Worm (Caenorhabditis elegans) whole organism, L1 larva: ENCODE results near the gene F13B12.1.

Experiments used
- C04F5.9 ChIP-seq: sonication (generic microtip); optimal IDR thresholded peaks from 2 replicates; lab custom pipeline; 2016; ENCODE audit warnings: missing genetic modification characterization, missing compliant biosample characterization
- C16A3.4 ChIP-seq: fragments of 150-350 bp; optimal IDR thresholded peaks from 2 replicates; lab custom pipeline; 2014; ENCODE audit warnings: missing biosample characterization, missing genetic modification characterization
- F16B12.6 ChIP-seq: fragments of 150-350 bp; optimal IDR thresholded peaks from 2 replicates; lab custom pipeline; 2014; ENCODE audit warnings: missing biosample characterization, missing genetic modification characterization
- ama-1 ChIP-seq: fragments of 150-350 bp; optimal IDR thresholded peaks from 2 replicates; lab custom pipeline; 2014
- ceh-63 ChIP-seq: fragments of 200-800 bp; sonication (Bioruptor generic); optimal IDR thresholded peaks from 2 replicates; lab custom pipeline; 2018; ENCODE audit warnings: mild to moderate bottlenecking, missing genetic modification characterization, missing compliant biosample characterization
- ceh-8 ChIP-seq: fragments of 200-800 bp; sonication (Bioruptor generic); optimal IDR thresholded peaks from 2 replicates; lab custom pipeline; 2018; ENCODE audit warnings: mild to moderate bottlenecking, missing genetic modification characterization, moderate library complexity, missing compliant biosample characterization
- ceh-82 ChIP-seq, 3 experiments: fragments of 150-350 bp in 1 of 3; sonication (generic microtip) in 2 of 3; optimal IDR thresholded peaks; 2 replicates each; lab custom pipeline; 2014 to 2017; ENCODE audit warnings: missing biosample characterization in 3 of 3, missing genetic modification characterization in 3 of 3
- ceh-90 ChIP-seq: sonication (generic microtip); optimal IDR thresholded peaks from 2 replicates; lab custom pipeline; 2016; ENCODE audit warnings: missing genetic modification characterization, missing compliant biosample characterization
- dsc-1 ChIP-seq: sonication (generic microtip); optimal IDR thresholded peaks from 2 replicates; lab custom pipeline; 2016; ENCODE audit warnings: mild to moderate bottlenecking, missing genetic modification characterization, missing compliant biosample characterization
- efl-1 ChIP-seq, 4 experiments: fragments of 150-350 bp; optimal IDR thresholded peaks in 3 of 4; peaks in 1 of 4; 1 replicate in 1 of 4; 2 replicates in 3 of 4; lab custom pipeline; 2014; ENCODE audit warnings: missing biosample characterization in 2 of 4, missing genetic modification characterization in 2 of 4, missing genetic modification reagents in 2 of 4
- efl-3 ChIP-seq: fragments of 200-800 bp; sonication (Bioruptor generic); optimal IDR thresholded peaks from 2 replicates; lab custom pipeline; 2018; ENCODE audit warnings: mild to moderate bottlenecking, missing genetic modification characterization, missing compliant biosample characterization
- egl-13 ChIP-seq: sonication (generic microtip); optimal IDR thresholded peaks from 2 replicates; lab custom pipeline; 2016; ENCODE audit warnings: missing genotype, missing genetic modification reagents, missing genetic modification characterization, missing compliant biosample characterization
- egl-27 ChIP-seq, 2 experiments: fragments of 150-350 bp in 1 of 2; sonication (generic microtip); optimal IDR thresholded peaks; 3 replicates each; lab custom pipeline; 2017 to 2018; ENCODE audit warnings: missing biosample characterization in 2 of 2, missing genetic modification characterization in 2 of 2, missing genetic modification reagents in 2 of 2
- elt-2 ChIP-seq: sonication (generic microtip); optimal IDR thresholded peaks from 2 replicates; lab custom pipeline; 2016; ENCODE audit warnings: missing genetic modification characterization, mild to moderate bottlenecking, inconsistent platforms, missing compliant biosample characterization, missing genetic modification reagents
- elt-3 ChIP-seq, 6 experiments: fragments of 150-350 bp in 1 of 6; sonication (generic microtip); optimal IDR thresholded peaks; 2 replicates each; lab custom pipeline; 2017 to 2018; ENCODE audit warnings: missing biosample characterization in 6 of 6, missing genetic modification characterization in 6 of 6, inconsistent platforms in 1 of 6
- ets-5 ChIP-seq: fragments of 200-800 bp; sonication (Bioruptor generic); IDR thresholded peaks from 2 replicates; pipeline ENCODE4 v1.3.6; 2022; ENCODE audit warnings: missing genetic modification characterization, missing compliant biosample characterization
- fkh-8 ChIP-seq: sonication (generic microtip); optimal IDR thresholded peaks from 2 replicates; lab custom pipeline; 2016; ENCODE audit warnings: mild to moderate bottlenecking, missing genetic modification characterization, missing compliant biosample characterization
- fos-1 ChIP-seq: fragments of 150-350 bp; optimal IDR thresholded peaks from 2 replicates; lab custom pipeline; 2014; ENCODE audit warnings: missing biosample characterization, missing genetic modification characterization
- grh-1 ChIP-seq: fragments of 200-800 bp; sonication (Bioruptor generic); IDR thresholded peaks from 2 replicates; pipeline ENCODE4 v1.3.6; 2022; ENCODE audit warnings: missing genetic modification reagents, missing genetic modification characterization, missing compliant biosample characterization
- irx-1 ChIP-seq: sonication (generic microtip); optimal IDR thresholded peaks from 2 replicates; lab custom pipeline; 2016; ENCODE audit warnings: missing genetic modification characterization, missing compliant biosample characterization
- isw-1 ChIP-seq: fragments of 200-800 bp; sonication (Bioruptor generic); IDR thresholded peaks from 2 replicates; pipeline ENCODE4 v1.3.6; 2022; ENCODE audit warnings: missing genetic modification characterization, missing compliant biosample characterization
- lin-14 ChIP-seq: fragments of 200-800 bp; sonication (Bioruptor generic); optimal IDR thresholded peaks from 2 replicates; lab custom pipeline; 2018; ENCODE audit warnings: mild to moderate bottlenecking, missing genetic modification characterization, moderate library complexity, missing compliant biosample characterization
- lin-15B ChIP-seq: fragments of 150-350 bp; sonication (generic microtip); optimal IDR thresholded peaks from 3 replicates; lab custom pipeline; 2014; ENCODE audit warnings: missing biosample characterization, missing genetic modification characterization
- lin-35 ChIP-seq, 2 experiments: fragments of 150-350 bp; optimal IDR thresholded peaks; 2 replicates each; lab custom pipeline; 2014; ENCODE audit warnings: missing biosample characterization in 2 of 2, missing genetic modification characterization in 2 of 2, missing genetic modification reagents in 2 of 2
- lin-39 ChIP-seq: fragments of 150-350 bp; optimal IDR thresholded peaks from 2 replicates; lab custom pipeline; 2014; ENCODE audit warnings: missing biosample characterization, missing genetic modification reagents, missing genetic modification characterization
- lir-3 ChIP-seq: sonication (generic microtip); optimal IDR thresholded peaks from 2 replicates; lab custom pipeline; 2016; ENCODE audit warnings: mild to moderate bottlenecking, missing genetic modification characterization, moderate library complexity, missing compliant biosample characterization; ENCODE audit not compliant: poor library complexity
- lsy-2 ChIP-seq, 2 experiments: fragments of 150-350 bp; optimal IDR thresholded peaks; 2 replicates each; lab custom pipeline; 2014; ENCODE audit warnings: missing biosample characterization in 2 of 2, missing genetic modification characterization in 2 of 2
- mep-1 ChIP-seq: fragments of 150-350 bp; optimal IDR thresholded peaks from 2 replicates; lab custom pipeline; 2014; ENCODE audit warnings: missing biosample characterization, missing genetic modification characterization
- nhr-20 ChIP-seq: sonication (generic microtip); optimal IDR thresholded peaks from 2 replicates; lab custom pipeline; 2016; ENCODE audit warnings: mild to moderate bottlenecking, missing genetic modification characterization, missing compliant biosample characterization
- nhr-28 ChIP-seq: fragments of 150-350 bp; optimal IDR thresholded peaks from 2 replicates; lab custom pipeline; 2014; ENCODE audit warnings: missing biosample characterization, missing genetic modification characterization
- nhr-47 ChIP-seq: sonication (generic microtip); optimal IDR thresholded peaks from 2 replicates; lab custom pipeline; 2016; ENCODE audit warnings: mild to moderate bottlenecking, missing genetic modification characterization, moderate library complexity, missing compliant biosample characterization
- nhr-71 ChIP-seq: sonication (generic microtip); optimal IDR thresholded peaks from 2 replicates; lab custom pipeline; 2016; ENCODE audit warnings: mild to moderate bottlenecking, missing genetic modification characterization, moderate library complexity, missing compliant biosample characterization
- nhr-77 ChIP-seq: fragments of 150-350 bp; optimal IDR thresholded peaks from 2 replicates; lab custom pipeline; 2014; ENCODE audit warnings: missing biosample characterization, missing genetic modification characterization
- nhr-85 ChIP-seq: sonication (generic microtip); peaks from one replicate; lab custom pipeline; 2016; ENCODE audit warnings: missing genetic modification characterization, inconsistent platforms, missing compliant biosample characterization
- nhr-90 ChIP-seq: sonication (generic microtip); optimal IDR thresholded peaks from 2 replicates; lab custom pipeline; 2016; ENCODE audit warnings: mild to moderate bottlenecking, missing genetic modification characterization, missing compliant biosample characterization; ENCODE audit not compliant: poor library complexity
- pax-3 ChIP-seq: fragments of 200-800 bp; sonication (Bioruptor generic); optimal IDR thresholded peaks from 2 replicates; lab custom pipeline; 2018; ENCODE audit warnings: mild to moderate bottlenecking, missing genetic modification characterization, moderate library complexity, missing compliant biosample characterization
- pqm-1 ChIP-seq: sonication (generic microtip); optimal IDR thresholded peaks from 3 replicates; lab custom pipeline; 2017; ENCODE audit warnings: missing biosample characterization, missing genetic modification characterization
- rnt-1 ChIP-seq: sonication (generic microtip); optimal IDR thresholded peaks from 2 replicates; lab custom pipeline; 2016; ENCODE audit warnings: mild to moderate bottlenecking, missing genetic modification characterization, moderate library complexity, missing compliant biosample characterization
- snpc-4 ChIP-seq: fragments of 150-350 bp; optimal IDR thresholded peaks from 2 replicates; lab custom pipeline; 2014; ENCODE audit warnings: missing biosample characterization, missing genetic modification characterization
- snu-23 ChIP-seq: sonication (generic microtip); optimal IDR thresholded peaks from 2 replicates; lab custom pipeline; 2016; ENCODE audit warnings: missing genetic modification characterization, missing compliant biosample characterization
- sptf-1 ChIP-seq: fragments of 150-350 bp; optimal IDR thresholded peaks from 2 replicates; lab custom pipeline; 2014; ENCODE audit warnings: missing biosample characterization, missing genetic modification characterization
- swsn-7 ChIP-seq: sonication (generic microtip); optimal IDR thresholded peaks from 2 replicates; lab custom pipeline; 2016; ENCODE audit warnings: missing genetic modification characterization, missing compliant biosample characterization
- tbx-2 ChIP-seq: sonication (generic microtip); optimal IDR thresholded peaks from 2 replicates; lab custom pipeline; 2016; ENCODE audit warnings: missing genetic modification characterization, missing compliant biosample characterization
- tlp-1 ChIP-seq: fragments of 150-350 bp; optimal IDR thresholded peaks from 2 replicates; lab custom pipeline; 2014; ENCODE audit warnings: missing biosample characterization, missing genetic modification characterization
- unc-62 ChIP-seq: fragments of 150-350 bp; optimal IDR thresholded peaks from 2 replicates; lab custom pipeline; 2014; ENCODE audit warnings: missing biosample characterization, missing genetic modification reagents, missing genetic modification characterization
- vab-15 ChIP-seq: sonication (generic microtip); optimal IDR thresholded peaks from 2 replicates; lab custom pipeline; 2017; ENCODE audit warnings: missing genotype, mild to moderate bottlenecking, missing genetic modification characterization, missing compliant biosample characterization
- xbp-1 ChIP-seq: sonication (generic microtip); optimal IDR thresholded peaks from 2 replicates; lab custom pipeline; 2016; ENCODE audit warnings: missing genetic modification characterization, missing compliant biosample characterization

Gene F13B12.1

ce11 chrIV:10373772-10374288 is 50.6 kb downstream of the F13B12.1 start, which contains the start of gene mpz-5 (continued):
- no peak for TF ChIP-seq sptf-1
- TF ChIP-seq vab-15 (tag; lab: Kevin White, UChicago), result no peak
- TF ChIP-seq tlp-1 (tag; lab: Kevin White, UChicago), result no peak
- peak; percentile 10; the same call in 1 of the 2 replicates for TF ChIP-seq grh-1 (GFP tag; lab: Robert Waterston, UW)
- TF ChIP-seq tbx-2 (tag; lab: Kevin White, UChicago), result peak; percentile 83
- no peak for TF ChIP-seq efl-3
- TF ChIP-seq ceh-8 (GFP tag; lab: Kevin White, UChicago), result peak; percentile 7
- TF ChIP-seq lin-39 (tag; lab: Kevin White, UChicago), result peak; percentile 46
- TF ChIP-seq mep-1 (tag; lab: Kevin White, UChicago), result peak; percentile 96
- TF ChIP-seq F16B12.6 (tag; lab: Kevin White, UChicago), result peak; percentile 43
- peak; percentile 79 for TF ChIP-seq nhr-20 (tag; lab: Kevin White, UChicago)
- peak; percentile 82 to 83 for TF ChIP-seq lsy-2 (tag; optimal IDR thresholded peaks at IDR 0.05; lab: Kevin White, UChicago)
- no peak for TF ChIP-seq pqm-1 (tag; lab: Kevin White, UChicago)
- peak; percentile 47 for TF ChIP-seq elt-2 (tag; lab: Kevin White, UChicago)
- TF ChIP-seq pax-3, result no peak
- peak; percentile 75 to 80 for TF ChIP-seq lin-35 (GFP tag; optimal IDR thresholded peaks at IDR 0.05; lab: Kevin White, UChicago)
- peak; percentile 75 for TF ChIP-seq nhr-90 (tag; lab: Kevin White, UChicago)
- TF ChIP-seq ceh-90 (tag; lab: Kevin White, UChicago), result no peak
- no peak for TF ChIP-seq ceh-63 (GFP tag; lab: Kevin White, UChicago)
- TF ChIP-seq elt-3 (tag; optimal IDR thresholded peaks at IDR 0.05; lab: Kevin White, UChicago), result peak in 2 of 6 experiments; percentile 14 to 48
- TF ChIP-seq nhr-47 (tag; lab: Kevin White, UChicago), result peak; percentile 86
- peak; percentile 47 for TF ChIP-seq lin-15B (tag; lab: Kevin White, UChicago)
- peak; percentile 39 for TF ChIP-seq C16A3.4 (tag; lab: Kevin White, UChicago)
- peak; percentile 12 for TF ChIP-seq nhr-77 (tag; lab: Kevin White, UChicago)
- peak; percentile 67 to 82 (median 76) for TF ChIP-seq ceh-82 (tag; optimal IDR thresholded peaks at IDR 0.05; lab: Kevin White, UChicago)
- no peak for TF ChIP-seq ets-5 (GFP tag; lab: Robert Waterston, UW)
- peak; percentile 85 for TF ChIP-seq snu-23 (GFP tag; lab: Kevin White, UChicago)
- peak; percentile 77 for TF ChIP-seq nhr-85
- TF ChIP-seq irx-1 (tag; lab: Kevin White, UChicago), result peak; percentile 71
- TF ChIP-seq snpc-4, result peak; percentile 56
- TF ChIP-seq xbp-1 (tag; lab: Kevin White, UChicago), result peak; percentile 85
- TF ChIP-seq egl-13 (tag; lab: Kevin White, UChicago), result peak; percentile 43
- TF ChIP-seq lir-3 (tag; lab: Kevin White, UChicago), result peak; percentile 23
- no peak for TF ChIP-seq egl-27 (tag; optimal IDR thresholded peaks at IDR 0.05; lab: Kevin White, UChicago)
- no peak for TF ChIP-seq nhr-28
- TF ChIP-seq nhr-71 (tag; lab: Kevin White, UChicago), result peak; percentile 88
- peak; percentile 87 for TF ChIP-seq rnt-1 (tag; lab: Kevin White, UChicago)
- peak; percentile 71 to 77 for TF ChIP-seq efl-1 (optimal IDR thresholded peaks at IDR 0.05; lab: Kevin White, UChicago)
- TF ChIP-seq efl-1 (GFP tag; optimal IDR thresholded peaks at IDR 0.05 in 1 of 2; lab: Kevin White, UChicago), result peak; percentile 72 to 97
- TF ChIP-seq isw-1 (GFP tag; lab: Robert Waterston, UW), result peak; percentile 51
- TF ChIP-seq fkh-8, result peak; percentile 30
- peak; percentile 79 for TF ChIP-seq lin-14 (GFP tag; lab: Kevin White, UChicago)
- peak; percentile 34 for TF ChIP-seq fos-1
- TF ChIP-seq swsn-7 (tag; lab: Kevin White, UChicago), result peak; percentile 83
- TF ChIP-seq ama-1 (lab: Kevin White, UChicago), result no peak
- peak; percentile 48 for TF ChIP-seq C04F5.9
- TF ChIP-seq unc-62, result no peak
- TF ChIP-seq dsc-1 (tag; lab: Kevin White, UChicago), result peak; percentile 77
